Fruit fly (Drosophila melanogaster) whole organism, adult: ENCODE measurements around the gene CG14961.

Source experiments
- CG11617 ChIP-seq: fragments of 200-800 bp; sonication (Bioruptor generic); optimal IDR thresholded peaks from 2 replicates; lab custom pipeline; 2017; ENCODE audit warnings: mild to moderate bottlenecking, missing biosample characterization, missing genetic modification reagents, missing genetic modification characterization
- CG12768 ChIP-seq: fragments of 200-800 bp; sonication (Bioruptor generic); optimal IDR thresholded peaks from 2 replicates; lab custom pipeline; 2017; ENCODE audit warnings: missing biosample characterization, missing genetic modification characterization, mild to moderate bottlenecking, moderate library complexity, missing genetic modification reagents
- CG14711 ChIP-seq: fragments of 200-800 bp; sonication (Bioruptor generic); optimal IDR thresholded peaks from 2 replicates; lab custom pipeline; 2018; ENCODE audit warnings: missing biosample characterization, mild to moderate bottlenecking, missing genetic modification characterization, moderate library complexity
- CG1620 ChIP-seq: fragments of 200-800 bp; sonication (Bioruptor generic); optimal IDR thresholded peaks from 2 replicates; lab custom pipeline; 2016; ENCODE audit warnings: missing biosample characterization, missing genetic modification characterization
- CG5204 ChIP-seq: fragments of 200-800 bp; sonication (Bioruptor generic); optimal IDR thresholded peaks from 2 replicates; lab custom pipeline; 2016; ENCODE audit warnings: missing biosample characterization, missing genetic modification characterization
- CG7045 ChIP-seq: fragments of 200-800 bp; sonication (Bioruptor generic); optimal IDR thresholded peaks from 2 replicates; lab custom pipeline; 2017; ENCODE audit warnings: missing biosample characterization, mild to moderate bottlenecking, missing genetic modification characterization
- Clk ChIP-seq: fragments of 200-800 bp; sonication (Bioruptor generic); optimal IDR thresholded peaks from 2 replicates; lab custom pipeline; 2017; ENCODE audit warnings: missing biosample characterization, missing genetic modification characterization
- Crg-1 ChIP-seq: fragments of 200-800 bp; sonication (Bioruptor generic); optimal IDR thresholded peaks from 2 replicates; lab custom pipeline; 2016; ENCODE audit warnings: missing biosample characterization, missing genetic modification characterization
- Hr96 ChIP-seq: fragments of 200-800 bp; sonication (Bioruptor generic); optimal IDR thresholded peaks from 2 replicates; lab custom pipeline; 2016; ENCODE audit warnings: missing biosample characterization, missing genetic modification characterization
- Mnt ChIP-seq: fragments of 200-800 bp; sonication (Bioruptor generic); optimal IDR thresholded peaks from 2 replicates; lab custom pipeline; 2016; ENCODE audit warnings: missing biosample characterization, mild to moderate bottlenecking, missing genetic modification characterization
- bab1 ChIP-seq: fragments of 200-800 bp; sonication (Bioruptor generic); optimal IDR thresholded peaks from 3 replicates; lab custom pipeline; 2019; ENCODE audit warnings: missing biosample characterization, mild to moderate bottlenecking, missing genetic modification characterization, moderate library complexity
- cic ChIP-seq: fragments of 200-800 bp; sonication (Bioruptor generic); optimal IDR thresholded peaks from 2 replicates; lab custom pipeline; 2017; ENCODE audit warnings: missing biosample characterization, mild to moderate bottlenecking, missing genetic modification characterization, moderate library complexity
- cnc ChIP-seq, 2 experiments: fragments of >200 bp; optimal IDR thresholded peaks; 2 replicates each; lab custom pipeline; 2017
- kay ChIP-seq: fragments of 200-800 bp; sonication (Bioruptor generic); peaks from one replicate; lab custom pipeline; 2016; ENCODE audit warnings: missing biosample characterization, missing genetic modification characterization, borderline replicate concordance
- ovo ChIP-seq: fragments of 200-800 bp; sonication (Bioruptor generic); optimal IDR thresholded peaks from 2 replicates; lab custom pipeline; 2016; ENCODE audit warnings: missing biosample characterization, missing genetic modification characterization
- pad ChIP-seq: fragments of 200-800 bp; sonication (Bioruptor generic); optimal IDR thresholded peaks from 3 replicates; lab custom pipeline; 2017; ENCODE audit warnings: missing biosample characterization, missing genetic modification characterization, mild to moderate bottlenecking, moderate library complexity, missing genetic modification reagents
- tj ChIP-seq: fragments of 200-800 bp; sonication (Bioruptor generic); optimal IDR thresholded peaks from 3 replicates; lab custom pipeline; 2017; ENCODE audit warnings: missing biosample characterization, mild to moderate bottlenecking, missing genetic modification characterization, moderate library complexity

The CG14961 gene

DNA sequence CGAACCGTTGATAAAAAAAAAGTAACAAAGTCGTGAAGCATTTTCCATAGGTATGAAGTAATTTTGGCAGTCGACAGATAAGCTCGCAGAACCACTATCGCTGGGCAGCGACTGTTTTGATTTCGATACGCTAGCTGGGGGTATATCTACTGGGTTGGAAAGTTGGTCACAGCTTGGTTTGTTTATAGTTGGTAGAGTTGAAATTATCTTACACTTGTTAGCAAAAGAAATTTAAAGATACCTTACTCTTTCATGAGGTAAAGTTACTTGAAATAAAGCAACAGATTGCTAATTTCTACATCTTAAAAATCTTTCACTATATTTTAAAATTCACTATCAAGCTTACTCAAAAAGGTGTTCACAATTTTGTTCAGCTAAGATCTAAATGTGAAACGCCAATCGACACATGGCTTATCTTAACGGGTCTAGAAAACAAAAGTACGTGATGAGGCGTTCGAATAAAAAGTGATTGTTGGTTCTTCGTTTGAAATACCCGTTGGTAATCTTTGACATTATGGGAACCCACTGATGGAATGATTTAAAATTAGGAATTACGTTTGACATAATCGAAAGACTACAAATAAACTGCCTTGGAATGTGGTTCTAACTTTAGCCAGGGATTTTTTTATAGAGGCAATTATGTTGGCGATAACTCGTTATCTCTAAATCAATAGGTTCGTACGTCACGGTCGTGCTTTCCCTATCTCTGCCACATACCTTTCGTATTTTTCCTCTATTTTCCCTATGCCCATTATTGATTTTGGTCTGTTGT lies 20.9 kb downstream of the CG14961 start:
- TF ChIP-seq bab1 (GFP tag; lab: Kevin White, UChicago), result peak; percentile 3
- no peak for TF ChIP-seq CG12768 (GFP tag; lab: Kevin White, UChicago)

DNA sequence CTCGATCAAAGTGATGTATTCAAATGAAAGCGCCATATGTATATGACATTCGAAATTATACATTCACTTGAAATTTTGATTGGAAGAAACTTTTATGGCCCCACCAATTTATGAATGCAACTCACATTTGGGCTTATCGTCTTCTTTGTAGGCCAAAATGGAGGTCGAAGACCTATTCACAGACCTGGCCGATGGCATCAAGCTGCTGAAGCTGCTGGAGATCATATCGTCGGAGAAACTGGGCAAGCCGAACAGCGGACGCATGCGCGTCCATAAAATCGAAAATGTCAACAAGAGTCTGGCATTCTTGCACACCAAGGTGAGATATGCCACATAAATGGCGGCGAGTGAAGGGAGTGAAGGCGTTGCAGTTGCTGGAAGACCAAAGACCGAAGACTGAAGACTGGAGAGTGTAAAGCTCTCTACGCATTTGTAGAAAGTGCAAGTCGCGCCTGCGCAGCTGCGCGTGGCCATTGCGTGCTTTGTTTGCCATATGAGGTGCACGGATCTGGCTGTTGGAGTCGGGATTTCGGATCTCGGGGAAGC lies 22.0 kb downstream of the CG14961 start:
- TF ChIP-seq Hr96 (no peak), Crg-1 (GFP tag; lab: Kevin White, UChicago) (no peak), pad (GFP tag; lab: Kevin White, UChicago) (no peak), CG7045 (no peak), CG5204 (GFP tag; lab: Kevin White, UChicago) (no peak)

DNA sequence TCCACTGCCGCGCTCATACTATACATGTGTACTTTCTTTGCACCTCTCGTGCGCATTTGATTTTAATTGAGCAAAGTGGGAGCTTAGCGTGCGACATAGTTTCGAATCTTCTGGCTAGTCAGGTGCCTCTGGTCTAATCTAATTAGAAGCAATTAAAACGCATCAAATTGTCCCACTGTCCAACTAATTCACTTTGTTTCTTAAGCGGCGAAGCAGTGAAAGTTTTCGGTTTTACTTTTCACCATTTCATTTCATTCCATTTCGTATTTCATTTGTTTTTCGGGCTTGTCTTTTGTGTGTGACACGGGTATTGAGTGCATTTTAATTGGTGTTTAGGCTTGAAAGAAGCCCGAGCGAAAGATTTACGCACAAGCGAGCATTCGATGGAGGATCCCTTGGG lies 22.7 kb downstream of the CG14961 start:
- TF ChIP-seq cnc (optimal IDR thresholded peaks at IDR 0.05; lab: Kevin White, UChicago), result no peak
- TF ChIP-seq bab1 (GFP tag; lab: Kevin White, UChicago), result no peak
- TF ChIP-seq CG5204 (GFP tag; lab: Kevin White, UChicago), result no peak

DNA sequence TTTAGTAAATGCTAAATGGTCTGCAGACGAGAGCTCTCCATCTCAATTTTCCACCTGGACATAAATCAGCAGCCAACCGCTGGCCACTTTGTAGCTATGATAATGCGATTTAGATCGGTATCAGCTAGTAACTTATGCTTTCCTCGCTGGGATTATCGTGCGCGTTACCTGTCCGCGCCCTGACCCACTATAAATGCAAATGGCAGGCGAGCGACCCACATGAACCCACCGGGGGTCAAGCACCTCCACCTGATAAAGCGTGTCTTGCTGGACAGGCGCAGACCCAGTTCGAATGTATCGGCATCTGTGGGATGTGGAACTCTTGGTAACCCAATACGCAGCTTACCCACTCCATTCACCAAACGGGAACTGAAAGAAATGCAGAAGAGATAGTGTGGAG lies 23.4 kb downstream of the CG14961 start:
- TF ChIP-seq CG14711 (tag; lab: Kevin White, UChicago) (no peak), CG11617 (GFP tag; lab: Kevin White, UChicago) (no peak), Hr96 (no peak), cnc (optimal IDR thresholded peaks at IDR 0.05; lab: Kevin White, UChicago) (no peak), kay (GFP tag; lab: Kevin White, UChicago) (no peak), cic (GFP tag; lab: Kevin White, UChicago) (no peak), Clk (no peak), tj (no peak)

DNA sequence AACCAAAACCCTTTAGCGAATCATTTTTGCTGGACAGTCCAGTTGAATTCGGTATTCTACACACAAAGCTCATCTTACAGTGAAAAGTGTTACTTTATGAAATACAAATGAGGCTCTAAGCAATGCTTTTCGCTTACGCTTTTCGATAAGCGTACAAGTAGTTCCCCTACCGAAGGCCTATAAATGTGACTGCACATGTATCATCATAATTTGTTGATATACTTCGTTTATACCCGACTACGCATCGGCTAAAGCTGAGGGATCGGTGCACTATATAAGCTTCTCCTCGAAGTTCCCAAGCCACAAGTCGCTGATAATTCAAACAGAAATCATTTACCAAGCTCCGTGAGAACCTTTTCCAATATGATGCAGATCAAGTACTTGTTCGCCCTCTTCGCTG lies 39.4 kb downstream of the CG14961 start, which contains the start of gene Drs:
Drs (plus strand) TSS at position 301 of the 400 bp plus-strand sequence.
- TF ChIP-seq pad (GFP tag; lab: Kevin White, UChicago) (no peak), Clk (no peak), cnc (optimal IDR thresholded peaks at IDR 0.05; lab: Kevin White, UChicago) (no peak), cic (GFP tag; lab: Kevin White, UChicago) (no peak), ovo (no peak)

- TF ChIP-seq cnc (optimal IDR thresholded peaks at IDR 0.05; lab: Kevin White, UChicago), result no peak
- TF ChIP-seq CG1620 (GFP tag; lab: Kevin White, UChicago), result no peak
- TF ChIP-seq Mnt, result peak; percentile 54
- peak; percentile 79 for TF ChIP-seq bab1 (GFP tag; lab: Kevin White, UChicago)
- peak; percentile 12 for TF ChIP-seq CG7045
- peak; percentile 73 for TF ChIP-seq cic (GFP tag; lab: Kevin White, UChicago)
Observed at dm6 chr3L:3373994-3374623, 44.2 kb downstream of the CG14961 start, which contains the start of the genes Ythdc1 and CG12010. Gene Ythdc1 (minus strand): TSS chr3L:3374170. Gene CG12010 (plus strand): TSS chr3L:3374282.

- peak; percentile 49 for TF ChIP-seq cic (GFP tag; lab: Kevin White, UChicago)
- no peak for TF ChIP-seq Crg-1 (GFP tag; lab: Kevin White, UChicago)
- no peak for TF ChIP-seq cnc (optimal IDR thresholded peaks at IDR 0.05; lab: Kevin White, UChicago)
- no peak for TF ChIP-seq CG5204 (GFP tag; lab: Kevin White, UChicago)
- TF ChIP-seq bab1 (GFP tag; lab: Kevin White, UChicago), result peak; percentile 31
- no peak for TF ChIP-seq Clk
- no peak for TF ChIP-seq ovo
- TF ChIP-seq Mnt, result no peak
- TF ChIP-seq kay (GFP tag; lab: Kevin White, UChicago), result peak; percentile 76
- no peak for TF ChIP-seq tj
- no peak for TF ChIP-seq CG14711 (tag; lab: Kevin White, UChicago)
- no peak for TF ChIP-seq CG7045
Observed at dm6 chr3L:3376551-3376950, 46.7 kb downstream of the CG14961 start, which contains the start of gene CG12012. Gene CG12012 (plus strand): TSS chr3L:3376757.

DNA sequence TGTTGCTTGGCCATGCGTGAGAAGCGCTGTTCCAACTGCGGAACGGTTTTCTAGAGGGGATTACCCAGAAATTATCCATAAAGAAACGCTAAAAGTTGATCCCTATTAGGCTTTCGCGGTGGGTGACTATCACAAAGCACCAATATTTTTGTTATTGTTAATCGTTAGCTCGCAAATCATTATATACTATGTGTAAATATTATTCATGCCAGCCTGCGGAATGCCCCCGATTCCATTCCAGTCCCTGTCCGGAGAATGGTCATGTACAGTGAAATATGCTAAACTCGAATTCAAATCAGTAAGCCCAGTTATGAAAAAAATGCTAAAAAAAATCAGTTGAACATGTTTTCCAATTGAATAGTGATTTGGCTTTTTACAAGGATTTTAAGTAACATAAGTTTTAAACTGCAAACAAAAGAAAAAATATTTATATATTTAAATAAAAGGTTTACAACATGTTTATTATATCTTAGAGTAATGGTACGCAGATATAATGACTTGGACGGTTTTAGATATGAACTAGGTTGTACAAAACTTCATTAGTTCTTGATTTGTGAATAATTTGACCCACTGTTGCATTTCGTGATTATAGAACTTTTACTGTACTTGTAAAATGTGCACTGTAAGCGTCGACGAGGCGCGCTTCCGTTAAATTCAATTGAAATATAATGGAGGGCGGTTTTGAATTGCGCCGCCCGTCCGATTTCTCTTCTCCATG lies 47.5 kb downstream of the CG14961 start:
- TF ChIP-seq cnc (optimal IDR thresholded peaks at IDR 0.05; lab: Kevin White, UChicago) (no peak), tj (peak; percentile 79)
